Fruit fly (Drosophila melanogaster): Measurements from ENCODE around the gene CG14866.

dm6 chr3R:15282326-15282725 is 33.9 kb upstream of the CG14866 start:
- TF ChIP-seq CG11617 (GFP tag; optimal IDR thresholded peaks at IDR 0.05): no peak
- no peak for TF ChIP-seq Clk (GFP tag; optimal IDR thresholded peaks at IDR 0.05)
- TF ChIP-seq toe (GFP tag; optimal IDR thresholded peaks at IDR 0.05): no peak
- TF ChIP-seq CG7101 (tag; optimal IDR thresholded peaks at IDR 0.05): no peak
- no peak for TF ChIP-seq Crg-1 (GFP tag; optimal IDR thresholded peaks at IDR 0.05)
- no peak for TF ChIP-seq Hr96 (GFP tag; optimal IDR thresholded peaks at IDR 0.05)
- no peak for TF ChIP-seq CG33017 (tag; optimal IDR thresholded peaks at IDR 0.05)
- TF ChIP-seq CG14711 (tag; optimal IDR thresholded peaks at IDR 0.05): no peak
- no peak for TF ChIP-seq ovo (GFP tag; optimal IDR thresholded peaks at IDR 0.05)
- peak; percentile 11 for TF ChIP-seq kay (GFP tag; ENCODE audit: borderline replicate concordance)
- TF ChIP-seq CG1620 (GFP tag; optimal IDR thresholded peaks at IDR 0.05): no peak
- no peak for TF ChIP-seq pad (GFP tag; optimal IDR thresholded peaks at IDR 0.05)

Data from whole organism, adult.